Worm (Caenorhabditis elegans): ENCODE measurements around the gene clp-2.
A peak's percentile ranks its signal among the peaks of the same experiment; 100 is the strongest.

The clp-2 gene

DNA sequence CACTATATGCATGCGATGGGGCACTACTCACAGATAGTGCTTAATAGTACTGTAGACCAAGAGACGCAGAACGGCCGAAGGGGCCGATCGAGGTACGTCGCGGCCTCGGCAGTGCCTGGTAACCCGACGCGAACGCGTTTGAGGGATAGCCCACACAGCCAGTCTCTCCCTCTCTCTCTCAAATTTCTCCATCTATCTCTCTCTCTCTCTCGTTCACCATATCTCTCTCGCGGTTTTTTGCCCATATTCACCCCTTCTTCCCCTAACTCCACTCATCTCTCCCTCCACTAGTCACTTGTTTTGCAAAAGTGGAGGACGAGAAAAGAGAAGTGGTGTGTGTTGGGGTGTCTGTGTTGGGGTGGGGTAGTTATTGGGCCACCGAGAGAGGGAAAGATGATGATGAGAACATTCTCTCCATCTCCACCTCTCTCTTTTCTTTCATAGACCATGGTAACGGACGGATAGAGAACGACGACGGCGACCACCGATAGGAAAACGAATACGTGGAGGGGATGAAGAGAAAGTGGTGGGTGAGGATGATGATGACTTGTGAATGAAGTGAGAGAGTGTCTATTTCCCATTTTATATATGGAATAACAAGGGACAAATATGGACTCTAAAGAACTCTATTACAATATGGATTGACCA, 36.9 kb downstream of the clp-2 start (continued):
- TF ChIP-seq pha-4 (tag; optimal IDR thresholded peaks at IDR 0.05) = peak; percentile 4

DNA sequence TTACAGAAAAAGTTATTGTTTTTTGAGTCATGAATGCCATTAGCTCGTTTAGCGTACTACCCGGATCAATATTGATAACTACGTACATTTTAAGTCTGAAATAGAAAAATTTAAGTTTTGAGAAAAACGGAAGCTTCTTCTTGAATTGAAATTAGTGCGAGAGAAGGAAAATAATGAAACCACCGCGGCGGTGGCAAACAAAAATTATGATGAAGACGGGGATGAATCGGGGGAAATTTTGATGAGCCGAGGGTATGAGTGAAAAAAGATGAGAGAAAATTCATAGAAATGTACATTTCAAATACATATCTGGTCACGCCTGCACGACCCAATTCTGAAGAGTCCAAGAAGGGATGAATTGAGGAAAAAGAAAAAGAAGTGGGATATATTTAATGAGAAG, 38.6 kb downstream of the clp-2 start, which contains the start of gene T23F11.4:
Gene T23F11.4, minus strand, starts transcription at position 101 of the 400 bp plus-strand sequence.
- TF ChIP-seq pqm-1 (tag; optimal IDR thresholded peaks at IDR 0.05) = no peak
- no peak for TF ChIP-seq nhr-23 (tag; optimal IDR thresholded peaks at IDR 0.05)
- no peak for TF ChIP-seq aly-2 (tag; optimal IDR thresholded peaks at IDR 0.05)
- no peak for TF ChIP-seq nhr-76 (tag; optimal IDR thresholded peaks at IDR 0.05)
- TF ChIP-seq ceh-28 (tag; optimal IDR thresholded peaks at IDR 0.05) = no peak
- TF ChIP-seq skn-1 (tag; optimal IDR thresholded peaks at IDR 0.05) = no peak
- TF ChIP-seq mdl-1 (tag; optimal IDR thresholded peaks at IDR 0.05) = no peak
- no peak for TF ChIP-seq egl-27 (tag; optimal IDR thresholded peaks at IDR 0.05)
- TF ChIP-seq sea-2 (GFP tag; optimal IDR thresholded peaks at IDR 0.05) = no peak

DNA sequence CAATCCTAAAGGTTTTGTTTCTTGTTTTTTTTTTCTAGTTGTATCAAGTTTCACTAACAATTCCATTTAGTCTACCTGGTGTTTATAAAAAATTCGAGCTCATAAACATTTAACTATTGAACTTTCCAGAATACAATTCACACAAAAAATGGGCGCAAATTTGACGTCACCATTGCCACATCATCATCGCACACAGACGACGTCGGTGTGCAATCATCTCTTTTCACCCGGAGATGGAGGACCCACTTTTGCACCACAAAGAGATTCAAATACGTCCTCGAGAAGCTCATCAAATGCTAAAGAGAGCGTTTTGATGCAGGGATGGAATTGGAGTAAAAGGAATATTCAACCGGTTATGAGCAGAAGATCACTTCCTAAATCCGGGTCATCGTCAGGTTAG, 44.4 kb downstream of the clp-2 start:
- TF ChIP-seq tbx-2 (tag; optimal IDR thresholded peaks at IDR 0.05) (no peak), ama-1 (optimal IDR thresholded peaks at IDR 0.05) (no peak), unc-39 (tag; optimal IDR thresholded peaks at IDR 0.05) (no peak), unc-62 (GFP tag; optimal IDR thresholded peaks at IDR 0.05) (no peak), nhr-237 (tag; optimal IDR thresholded peaks at IDR 0.05) (no peak), zag-1 (tag; optimal IDR thresholded peaks at IDR 0.05) (no peak), eor-1 (tag; optimal IDR thresholded peaks at IDR 0.05) (no peak), nhr-43 (tag; optimal IDR thresholded peaks at IDR 0.05; ENCODE audit: poor library complexity, severe bottlenecking) (no peak), snpc-4 (tag; optimal IDR thresholded peaks at IDR 0.05) (no peak), jun-1 (tag; optimal IDR thresholded peaks at IDR 0.05) (no peak)

DNA sequence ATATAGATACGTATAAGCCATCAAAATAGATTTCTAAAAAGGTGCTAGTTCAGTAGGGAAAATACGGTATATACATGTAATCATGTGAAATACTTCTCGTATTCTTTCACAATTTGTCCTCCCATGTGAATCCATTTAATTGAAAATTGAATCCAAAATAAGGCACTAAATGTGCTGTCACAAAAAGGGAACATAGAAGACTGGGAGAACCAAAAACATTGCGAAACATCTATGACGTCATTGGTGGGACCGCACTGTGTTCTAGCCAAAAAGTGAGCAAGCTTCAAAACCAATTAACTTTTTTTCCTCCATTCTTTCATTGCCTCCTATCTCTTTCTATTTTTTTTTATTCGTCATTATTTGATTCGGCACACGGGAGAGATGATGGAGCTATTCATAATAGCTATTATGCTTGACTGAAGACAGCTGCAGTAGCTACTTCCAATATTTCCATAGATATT, 45.4 kb downstream of the clp-2 start, which contains the start of gene cdka-1:
Gene cdka-1, plus strand, starts transcription at position 411 of the 461 bp plus-strand sequence.
- TF ChIP-seq nhr-12 (tag; optimal IDR thresholded peaks at IDR 0.05) = no peak
- TF ChIP-seq fkh-2 (tag; optimal IDR thresholded peaks at IDR 0.05) = no peak
- no peak for TF ChIP-seq elt-2 (tag; optimal IDR thresholded peaks at IDR 0.05)
- TF ChIP-seq fkh-10 (GFP tag; optimal IDR thresholded peaks at IDR 0.05) = no peak
- no peak for TF ChIP-seq elt-3 (tag; optimal IDR thresholded peaks at IDR 0.05)
- peak; percentile 36 for TF ChIP-seq lin-39 (tag; optimal IDR thresholded peaks at IDR 0.05)
- TF ChIP-seq nfya-1 (tag; optimal IDR thresholded peaks at IDR 0.05; ENCODE audit: insufficient read depth) = peak; percentile 38

DNA sequence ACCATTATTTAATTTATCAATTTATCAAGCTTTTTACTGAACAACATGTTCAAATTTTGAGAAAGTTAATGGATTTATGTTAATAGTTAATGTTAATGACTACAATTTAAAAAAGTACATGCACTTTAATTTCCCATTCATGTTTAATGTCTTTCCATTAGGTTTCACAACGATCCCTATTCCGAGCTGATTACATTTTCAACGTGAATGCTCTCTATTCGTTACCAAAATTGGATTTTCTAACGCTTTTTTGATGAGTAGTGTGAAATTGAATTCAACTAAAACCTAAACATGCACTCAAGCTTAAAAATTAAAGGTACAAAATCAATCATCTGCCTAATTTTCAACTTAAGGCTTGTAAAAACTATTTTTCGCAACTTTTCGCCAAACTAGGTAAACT, 46.4 kb downstream of the clp-2 start:
- TF ChIP-seq jun-1 (tag; optimal IDR thresholded peaks at IDR 0.05) (no peak), nhr-67 (tag; optimal IDR thresholded peaks at IDR 0.05) (no peak), ceh-82 (tag; optimal IDR thresholded peaks at IDR 0.05) (no peak), nhr-11 (tag; optimal IDR thresholded peaks at IDR 0.05) (no peak)

DNA sequence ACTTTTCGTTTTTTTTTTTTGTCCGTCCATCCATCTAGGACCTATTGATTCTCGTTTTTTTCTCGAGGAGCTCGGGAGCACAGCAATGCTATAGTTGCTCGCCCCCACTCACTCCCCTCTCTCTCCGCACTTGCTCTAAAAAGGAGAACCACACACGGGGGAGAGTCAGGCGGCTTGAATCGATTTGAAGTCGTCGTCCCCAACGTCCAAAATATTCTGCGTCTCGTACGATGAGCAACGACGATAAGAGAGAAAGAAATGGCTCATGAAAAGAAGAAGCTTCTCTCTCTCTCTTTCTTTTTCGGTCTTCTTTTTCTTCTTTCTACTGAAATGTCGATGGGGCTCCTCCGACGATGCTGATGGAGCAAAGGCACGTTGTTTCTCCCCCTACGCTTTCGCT, 47.4 kb downstream of the clp-2 start:
- TF ChIP-seq nfya-1 (tag; optimal IDR thresholded peaks at IDR 0.05; ENCODE audit: insufficient read depth) (peak; percentile 81), ceh-16 (tag; optimal IDR thresholded peaks at IDR 0.05) (no peak), ztf-4 (tag; optimal IDR thresholded peaks at IDR 0.05) (no peak), lin-15B (tag; optimal IDR thresholded peaks at IDR 0.05) (peak; percentile 31), fkh-10 (GFP tag; optimal IDR thresholded peaks at IDR 0.05) (peak; percentile 67), snpc-4 (tag; optimal IDR thresholded peaks at IDR 0.05) (peak; percentile 49), aly-2 (tag; optimal IDR thresholded peaks at IDR 0.05) (no peak), hmg-11 (tag; optimal IDR thresholded peaks at IDR 0.05) (peak; percentile 76), nhr-43 (tag; optimal IDR thresholded peaks at IDR 0.05; ENCODE audit: poor library complexity, severe bottlenecking) (no peak), tbx-2 (tag; optimal IDR thresholded peaks at IDR 0.05) (peak; percentile 8), nhr-237 (tag; optimal IDR thresholded peaks at IDR 0.05) (no peak), lin-39 (tag; optimal IDR thresholded peaks at IDR 0.05) (peak; percentile 85), unc-39 (tag; optimal IDR thresholded peaks at IDR 0.05) (no peak), pha-4 (tag; optimal IDR thresholded peaks at IDR 0.05) (no peak), mdl-1 (tag; optimal IDR thresholded peaks at IDR 0.05) (peak; percentile 48), nhr-67 (tag; optimal IDR thresholded peaks at IDR 0.05) (no peak), daf-12 (tag; optimal IDR thresholded peaks at IDR 0.05) (no peak), nhr-12 (tag; optimal IDR thresholded peaks at IDR 0.05) (no peak), eor-1 (tag; optimal IDR thresholded peaks at IDR 0.05) (no peak), pqm-1 (tag; optimal IDR thresholded peaks at IDR 0.05) (no peak), elt-1 (tag; optimal IDR thresholded peaks at IDR 0.05) (peak; percentile 9), egl-27 (tag; optimal IDR thresholded peaks at IDR 0.05) (no peak), lsy-12 (tag; optimal IDR thresholded peaks at IDR 0.05) (no peak), ceh-28 (tag; optimal IDR thresholded peaks at IDR 0.05) (peak; percentile 42)

Measured in whole organism, L3 larva.